Worm (Caenorhabditis elegans) whole organism, mixed stage, embryonic: ENCODE results near the gene C41H7.2.
A peak's percentile ranks its signal among the peaks of the same experiment; 100 is the strongest.
"Not testable (repeated sequence)": the region's sequence is repeated elsewhere in the genome, so short reads cannot be mapped to it uniquely, and the experiment has no call there.

ENCODE experiments used
- M03D4.4 ChIP-seq: sonication (generic microtip); optimal IDR thresholded peaks from 2 replicates; lab custom pipeline; 2017; ENCODE audit warnings: mild to moderate bottlenecking, missing genetic modification characterization, missing compliant biosample characterization
- bed-3 ChIP-seq: fragments of 200-800 bp; sonication (Bioruptor generic); optimal IDR thresholded peaks from 3 replicates; lab custom pipeline; 2018; ENCODE audit warnings: mild to moderate bottlenecking, missing genetic modification characterization, moderate library complexity, missing compliant biosample characterization
- blmp-1 ChIP-seq: fragments of 150-350 bp; optimal IDR thresholded peaks from 2 replicates; lab custom pipeline; 2014; ENCODE audit warnings: missing biosample characterization, missing genetic modification characterization
- ceh-39 ChIP-seq: fragments of 150-350 bp; optimal IDR thresholded peaks from 2 replicates; lab custom pipeline; 2014; ENCODE audit warnings: missing biosample characterization, missing genetic modification characterization
- ceh-43 ChIP-seq: fragments of 200-800 bp; sonication (Bioruptor generic); optimal IDR thresholded peaks from 2 replicates; lab custom pipeline; 2018; ENCODE audit warnings: mild to moderate bottlenecking, missing genetic modification characterization, moderate library complexity, missing compliant biosample characterization
- ces-1 ChIP-seq: fragments of 150-350 bp; optimal IDR thresholded peaks from 2 replicates; lab custom pipeline; 2014; ENCODE audit warnings: missing biosample characterization, missing genetic modification reagents, missing genetic modification characterization
- cnd-1 ChIP-seq: fragments of 200-800 bp; sonication (Bioruptor generic); optimal IDR thresholded peaks from 2 replicates; lab custom pipeline; 2018; ENCODE audit warnings: mild to moderate bottlenecking, missing genetic modification characterization, missing compliant biosample characterization
- drap-1 ChIP-seq: fragments of 200-800 bp; sonication (Bioruptor generic); optimal IDR thresholded peaks from 3 replicates; lab custom pipeline; 2018; ENCODE audit warnings: mild to moderate bottlenecking, missing genetic modification characterization, missing compliant biosample characterization
- elt-1 ChIP-seq: sonication (generic microtip); optimal IDR thresholded peaks from 2 replicates; lab custom pipeline; 2017; ENCODE audit warnings: missing genetic modification characterization, mild to moderate bottlenecking, missing compliant biosample characterization, antibody characterized with exemption, moderate library complexity, borderline replicate concordance; ENCODE audit not compliant: insufficient read depth
- flh-1 ChIP-seq: fragments of 200-800 bp; sonication (Bioruptor generic); optimal IDR thresholded peaks from 2 replicates; lab custom pipeline; 2018; ENCODE audit warnings: mild to moderate bottlenecking, missing genetic modification characterization, moderate library complexity, missing compliant biosample characterization
- ham-2 ChIP-seq: fragments of 200-800 bp; sonication (Bioruptor generic); optimal IDR thresholded peaks from 2 replicates; lab custom pipeline; 2018; ENCODE audit warnings: mild to moderate bottlenecking, missing genetic modification characterization, missing compliant biosample characterization
- hlh-1 ChIP-seq: fragments of 150-350 bp; optimal IDR thresholded peaks from 2 replicates; lab custom pipeline; 2014; ENCODE audit warnings: missing biosample characterization, missing genetic modification reagents, missing genetic modification characterization
- lin-13 ChIP-seq: fragments of 150-350 bp; optimal IDR thresholded peaks from 2 replicates; lab custom pipeline; 2014; ENCODE audit warnings: missing biosample characterization, missing genetic modification characterization
- lin-32 ChIP-seq: fragments of 200-800 bp; sonication (Bioruptor generic); optimal IDR thresholded peaks from 2 replicates; lab custom pipeline; 2018; ENCODE audit warnings: mild to moderate bottlenecking, missing genetic modification characterization, missing compliant biosample characterization
- lsy-2 ChIP-seq: fragments of 150-350 bp; optimal IDR thresholded peaks from 2 replicates; lab custom pipeline; 2014; ENCODE audit warnings: missing biosample characterization, missing genetic modification characterization
- mab-5 ChIP-seq: fragments of 150-350 bp; optimal IDR thresholded peaks from 2 replicates; lab custom pipeline; 2014; ENCODE audit warnings: missing biosample characterization, missing genetic modification characterization
- mep-1 ChIP-seq: fragments of 150-350 bp; optimal IDR thresholded peaks from 2 replicates; lab custom pipeline; 2017; ENCODE audit warnings: missing biosample characterization, missing genetic modification reagents, missing genetic modification characterization, inconsistent platforms
- mls-2 ChIP-seq: sonication (generic microtip); optimal IDR thresholded peaks from 2 replicates; lab custom pipeline; 2016; ENCODE audit warnings: mild to moderate bottlenecking, missing genetic modification characterization, moderate library complexity, missing compliant biosample characterization
- nhr-2 ChIP-seq: fragments of 150-350 bp; optimal IDR thresholded peaks from 2 replicates; lab custom pipeline; 2014; ENCODE audit warnings: missing biosample characterization, missing genetic modification characterization
- nhr-237 ChIP-seq: fragments of 150-350 bp; optimal IDR thresholded peaks from 2 replicates; lab custom pipeline; 2014; ENCODE audit warnings: missing biosample characterization, missing genetic modification characterization
- nhr-28 ChIP-seq: fragments of 150-350 bp; optimal IDR thresholded peaks from 2 replicates; lab custom pipeline; 2014; ENCODE audit warnings: missing biosample characterization, missing genetic modification characterization
- nhr-76 ChIP-seq: sonication (generic microtip); optimal IDR thresholded peaks from 2 replicates; lab custom pipeline; 2017; ENCODE audit warnings: missing biosample characterization, missing genetic modification characterization
- pha-4 ChIP-seq: fragments of 150-350 bp; optimal IDR thresholded peaks from 2 replicates; lab custom pipeline; 2018; ENCODE audit warnings: missing biosample characterization, missing genetic modification reagents, missing genetic modification characterization
- sem-2 ChIP-seq: fragments of 200-800 bp; sonication (Bioruptor generic); optimal IDR thresholded peaks from 2 replicates; lab custom pipeline; 2018; ENCODE audit warnings: mild to moderate bottlenecking, missing genetic modification characterization, missing compliant biosample characterization
- sptf-1 ChIP-seq: sonication (generic microtip); optimal IDR thresholded peaks from 2 replicates; lab custom pipeline; 2017; ENCODE audit warnings: mild to moderate bottlenecking, missing genetic modification characterization, moderate library complexity, missing compliant biosample characterization
- tbx-8 ChIP-seq: fragments of 200-800 bp; sonication (Bioruptor generic); optimal IDR thresholded peaks from 2 replicates; lab custom pipeline; 2018; ENCODE audit warnings: mild to moderate bottlenecking, missing genetic modification characterization, moderate library complexity, missing compliant biosample characterization
- unc-120 ChIP-seq: sonication (generic microtip); optimal IDR thresholded peaks from 2 replicates; lab custom pipeline; 2017; ENCODE audit warnings: missing genetic modification characterization, missing compliant biosample characterization; ENCODE audit not compliant: poor library complexity, severe bottlenecking
- unc-39 ChIP-seq: fragments of 150-350 bp; optimal IDR thresholded peaks from 2 replicates; lab custom pipeline; 2014; ENCODE audit warnings: missing biosample characterization, missing genetic modification characterization
- unc-62 ChIP-seq: fragments of 150-350 bp; optimal IDR thresholded peaks from 2 replicates; lab custom pipeline; 2014; ENCODE audit warnings: missing biosample characterization, missing genetic modification reagents, missing genetic modification characterization
- zip-8 ChIP-seq: fragments of 150-350 bp; optimal IDR thresholded peaks from 2 replicates; lab custom pipeline; 2014; ENCODE audit warnings: missing biosample characterization, missing genetic modification characterization

The C41H7.2 gene

ce11 chrII:3030416-3030815 lies 15.8 kb downstream of the C41H7.2 start:
- TF ChIP-seq unc-62 (no peak), blmp-1 (peak; percentile 31)
- TF ChIP-seq, all 35 proteins: peak for 1

- not testable (repeated sequence) for TF ChIP-seq drap-1; nhr-2 (tag; lab: Kevin White, UChicago); unc-120
Measured at ce11 chrII:3032480-3032879, 17.9 kb downstream of the C41H7.2 start, which contains the start of gene B0454.6. TSS of gene B0454.6 (plus strand) at chrII:3032780.

- TF ChIP-seq elt-1 (tag; lab: Kevin White, UChicago) (no peak), ceh-43 (GFP tag; lab: Kevin White, UChicago) (no peak), nhr-237 (tag; lab: Kevin White, UChicago) (no peak), ces-1 (no peak), nhr-76 (tag; lab: Kevin White, UChicago) (no peak), lin-32 (GFP tag; lab: Kevin White, UChicago) (no peak), lsy-2 (no peak)
- TF ChIP-seq, all 35 proteins: peak for 0
Measured at ce11 chrII:3034914-3035313, 20.3 kb downstream of the C41H7.2 start.

ce11 chrII:3036344-3036743 lies 21.7 kb downstream of the C41H7.2 start:
- TF ChIP-seq mab-5 (no peak), tbx-8 (no peak), zip-8 (tag; lab: Kevin White, UChicago) (no peak), hlh-1 (tag; lab: Kevin White, UChicago) (no peak), drap-1 (no peak), bed-3 (GFP tag; lab: Kevin White, UChicago) (no peak), ceh-39 (tag; lab: Kevin White, UChicago) (no peak)

ce11 chrII:3038453-3038909 lies 23.9 kb downstream of the C41H7.2 start, which contains the start of the genes B0454.26 and B0454.5:
TSS of gene B0454.26 (minus strand) at chrII:3038553.
TSS of gene B0454.5 (plus strand) at chrII:3038859.
- TF ChIP-seq cnd-1 (tag; lab: Kevin White, UChicago) (no peak), mls-2 (tag; lab: Kevin White, UChicago) (no peak), zip-8 (tag; lab: Kevin White, UChicago) (no peak), nhr-28 (no peak), flh-1 (GFP tag; lab: Kevin White, UChicago) (no peak), unc-39 (no peak), sem-2 (GFP tag; lab: Kevin White, UChicago) (no peak), ces-1 (no peak), hlh-1 (tag; lab: Kevin White, UChicago) (no peak), nhr-237 (tag; lab: Kevin White, UChicago) (no peak), lin-13 (tag; lab: Kevin White, UChicago) (no peak), tbx-8 (no peak), nhr-2 (tag; lab: Kevin White, UChicago) (no peak)

- TF ChIP-seq mep-1 (tag; lab: Kevin White, UChicago) (no peak), lin-13 (tag; lab: Kevin White, UChicago) (no peak), M03D4.4 (no peak), nhr-28 (no peak), ham-2 (GFP tag; lab: Kevin White, UChicago) (no peak), sem-2 (GFP tag; lab: Kevin White, UChicago) (no peak)
Measured at ce11 chrII:3043358-3043757, 28.7 kb downstream of the C41H7.2 start, which contains the start of gene B0454.8. TSS of gene B0454.8 (minus strand) at chrII:3043458.

- TF ChIP-seq ceh-43 (GFP tag; lab: Kevin White, UChicago), result no peak
- no peak for TF ChIP-seq mab-5
- TF ChIP-seq pha-4 (tag; lab: Kevin White, UChicago), result no peak
- TF ChIP-seq elt-1 (tag; lab: Kevin White, UChicago), result no peak
- no peak for TF ChIP-seq lin-13 (tag; lab: Kevin White, UChicago)
- no peak for TF ChIP-seq tbx-8
- TF ChIP-seq sptf-1, result no peak
- TF ChIP-seq blmp-1, result no peak
- no peak for TF ChIP-seq unc-62
Measured at ce11 chrII:3044023-3044422, 29.4 kb downstream of the C41H7.2 start, which contains the start of gene sri-29. TSS of gene sri-29 (plus strand) at chrII:3044323.
